Fruit fly (Drosophila melanogaster): ENCODE data around the gene RpS20.

Gene RpS20

DNA sequence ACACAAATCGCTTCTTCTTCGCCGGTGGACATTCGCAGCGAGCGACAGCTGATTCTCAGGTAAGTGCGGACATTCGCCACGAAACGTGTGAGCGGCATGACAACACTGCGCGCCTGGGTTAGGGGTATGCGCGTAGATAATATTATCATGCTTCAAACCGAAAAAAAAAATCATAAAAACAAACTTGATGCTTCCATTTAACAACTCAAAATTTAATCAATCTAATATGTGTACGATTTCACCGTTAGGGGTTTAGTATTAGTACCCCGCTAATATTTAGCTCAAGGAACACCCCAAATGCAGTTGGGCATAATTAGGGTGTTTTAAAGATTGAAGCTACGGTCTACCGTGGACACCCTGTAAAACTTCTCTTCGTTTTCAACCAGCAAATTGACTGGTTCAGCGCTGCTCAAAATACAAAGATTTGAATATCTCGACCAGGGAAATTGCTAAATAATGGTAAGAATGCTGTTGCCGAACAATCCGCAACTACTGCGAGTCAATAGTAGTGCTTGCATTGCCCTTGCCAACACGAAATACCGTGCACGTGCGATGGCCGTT, at the start of gene RpS20, which contains the start of gene CG17271:
Gene RpS20, plus strand, starts transcription at position 367 of the 561 bp plus-strand sequence.
Gene CG17271, minus strand, starts transcription at position 34 of the 561 bp plus-strand sequence.
- TF ChIP-seq CTCF (optimal IDR thresholded peaks at IDR 0.05) (peak; percentile 23 to 49), CG8478 (optimal IDR thresholded peaks at IDR 0.05) (no peak)

DNA sequence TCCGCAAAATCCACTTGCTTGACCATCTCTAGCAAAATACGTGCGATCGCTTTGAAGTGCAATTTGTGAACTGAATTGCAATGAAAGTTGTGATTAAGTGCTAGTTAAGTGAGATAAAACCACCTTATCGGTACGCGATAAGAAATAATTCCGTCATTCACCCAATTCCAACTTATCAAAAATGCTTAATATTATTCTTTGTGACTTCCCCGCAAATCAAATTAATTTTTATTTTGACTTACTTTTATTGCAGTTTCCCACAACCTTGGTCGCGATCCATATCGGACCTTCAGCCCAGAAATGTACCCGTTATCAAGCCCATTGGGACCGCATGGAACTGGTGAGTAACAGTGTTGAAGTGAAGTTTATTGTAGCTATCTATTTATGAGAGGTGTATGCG, 49.4 kb upstream of the RpS20 start, which contains the start of gene Takl1:
Gene Takl1, minus strand, starts transcription at position 59 of the 400 bp plus-strand sequence.
- TF ChIP-seq CTCF (optimal IDR thresholded peaks at IDR 0.05) (no peak), CG8478 (optimal IDR thresholded peaks at IDR 0.05) (no peak)

- TF ChIP-seq CG8478 (optimal IDR thresholded peaks at IDR 0.05) = no peak
- no peak for TF ChIP-seq CTCF (optimal IDR thresholded peaks at IDR 0.05)
Observed at dm6 chr3R:20773174-20773573, 48.8 kb upstream of the RpS20 start.

dm6 chr3R:20774125-20774524, 47.9 kb upstream of the RpS20 start:
- TF ChIP-seq CG8478 (optimal IDR thresholded peaks at IDR 0.05) (no peak), CTCF (optimal IDR thresholded peaks at IDR 0.05) (no peak)

DNA sequence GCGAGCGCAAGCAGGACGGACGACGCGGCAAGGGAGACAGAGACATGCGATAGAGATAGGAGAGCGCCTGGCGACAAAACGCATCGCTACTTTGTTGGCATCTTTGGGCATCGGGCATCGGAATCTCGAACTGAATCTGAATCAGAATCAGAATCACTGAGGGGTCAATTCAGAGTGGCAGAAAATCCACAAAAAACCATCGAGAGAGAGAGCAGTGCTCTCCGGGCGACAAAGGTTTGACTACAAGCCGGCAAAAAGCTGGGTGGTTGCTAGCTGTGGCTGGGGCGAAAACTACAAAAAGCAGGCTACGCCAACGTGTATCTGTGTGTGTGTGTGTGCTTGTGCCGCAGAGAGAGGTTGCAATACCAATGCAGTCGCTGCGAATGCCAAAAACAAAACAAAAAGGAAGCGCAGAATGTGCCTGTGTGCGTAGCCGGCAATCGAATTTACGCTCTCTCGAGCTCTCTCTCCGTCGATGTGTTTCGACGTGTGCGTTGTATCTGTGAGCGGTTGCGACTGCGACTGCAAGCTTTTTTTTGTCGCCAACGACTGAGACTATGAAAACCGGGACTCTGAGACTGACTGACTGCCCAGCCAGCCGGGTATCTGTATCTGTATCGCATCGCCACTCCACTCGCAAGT, 43.6 kb upstream of the RpS20 start:
- TF ChIP-seq CTCF (optimal IDR thresholded peaks at IDR 0.05) (no peak), CG8478 (optimal IDR thresholded peaks at IDR 0.05) (no peak)

- no peak for TF ChIP-seq CTCF (optimal IDR thresholded peaks at IDR 0.05)
- no peak for TF ChIP-seq CG8478 (optimal IDR thresholded peaks at IDR 0.05)
Observed at dm6 chr3R:20779545-20779944, 42.4 kb upstream of the RpS20 start.

dm6 chr3R:20779969-20780368, 42.0 kb upstream of the RpS20 start:
- no peak for TF ChIP-seq CTCF (optimal IDR thresholded peaks at IDR 0.05)
- TF ChIP-seq CG8478 (optimal IDR thresholded peaks at IDR 0.05) = no peak

DNA sequence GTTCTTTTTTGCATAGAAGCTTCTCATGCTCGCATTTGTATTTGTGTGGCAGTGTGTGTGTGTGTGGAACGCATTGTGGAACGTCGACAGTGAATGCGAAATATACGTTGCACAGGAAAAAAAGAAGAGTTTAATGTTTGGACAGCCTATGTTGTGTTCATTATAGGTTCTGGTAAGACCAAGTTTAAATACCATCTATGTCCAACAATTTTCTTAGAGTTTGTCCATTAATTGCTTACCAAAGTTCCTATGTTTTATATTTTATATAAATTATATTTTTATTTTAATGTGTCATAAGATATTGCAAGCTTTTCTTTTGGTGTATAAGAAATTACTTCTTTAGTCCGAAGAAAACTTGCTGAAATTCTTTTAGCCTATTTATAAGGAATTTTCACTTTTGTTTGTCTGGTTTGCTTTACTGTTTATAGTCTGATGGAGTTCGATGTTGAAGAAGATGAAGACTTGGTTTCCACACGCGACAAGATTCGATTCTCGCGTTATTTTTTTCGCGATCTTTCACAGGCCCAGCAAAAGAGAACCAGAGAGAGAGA, 39.8 kb upstream of the RpS20 start:
- TF ChIP-seq CTCF (optimal IDR thresholded peaks at IDR 0.05) = no peak
- TF ChIP-seq CG8478 (optimal IDR thresholded peaks at IDR 0.05) = no peak

dm6 chr3R:20782655-20783105, 39.3 kb upstream of the RpS20 start:
- TF ChIP-seq CTCF (optimal IDR thresholded peaks at IDR 0.05) = no peak
- no peak for TF ChIP-seq CG8478 (optimal IDR thresholded peaks at IDR 0.05)

dm6 chr3R:20783714-20784435, 38.1 kb upstream of the RpS20 start:
- TF ChIP-seq CG8478 (optimal IDR thresholded peaks at IDR 0.05) (no peak), CTCF (optimal IDR thresholded peaks at IDR 0.05) (no peak)

dm6 chr3R:20784436-20785368, 37.3 kb upstream of the RpS20 start:
- TF ChIP-seq CTCF (optimal IDR thresholded peaks at IDR 0.05) = no peak
- no peak for TF ChIP-seq CG8478 (optimal IDR thresholded peaks at IDR 0.05)

DNA sequence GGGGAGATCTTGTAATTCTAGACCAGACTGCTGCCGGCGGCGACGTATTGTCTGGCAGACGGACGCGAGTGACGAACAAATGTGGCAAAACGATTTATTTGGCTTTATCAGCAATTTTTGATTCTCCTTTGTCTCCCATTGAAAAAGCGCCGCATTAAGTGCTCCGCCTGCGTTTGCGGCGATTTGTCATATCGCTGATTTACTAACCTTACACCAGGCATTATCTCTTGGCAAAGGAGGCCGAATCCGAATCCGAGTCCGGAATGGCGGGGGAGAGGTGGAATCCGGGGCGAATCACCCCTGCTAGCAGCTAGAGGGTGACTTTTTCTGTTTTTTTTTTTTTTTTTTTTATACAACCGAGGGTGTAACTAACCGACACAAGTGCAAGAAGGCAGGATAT, 33.4 kb upstream of the RpS20 start:
- TF ChIP-seq CTCF (optimal IDR thresholded peaks at IDR 0.05) (no peak), CG8478 (optimal IDR thresholded peaks at IDR 0.05) (no peak)

DNA sequence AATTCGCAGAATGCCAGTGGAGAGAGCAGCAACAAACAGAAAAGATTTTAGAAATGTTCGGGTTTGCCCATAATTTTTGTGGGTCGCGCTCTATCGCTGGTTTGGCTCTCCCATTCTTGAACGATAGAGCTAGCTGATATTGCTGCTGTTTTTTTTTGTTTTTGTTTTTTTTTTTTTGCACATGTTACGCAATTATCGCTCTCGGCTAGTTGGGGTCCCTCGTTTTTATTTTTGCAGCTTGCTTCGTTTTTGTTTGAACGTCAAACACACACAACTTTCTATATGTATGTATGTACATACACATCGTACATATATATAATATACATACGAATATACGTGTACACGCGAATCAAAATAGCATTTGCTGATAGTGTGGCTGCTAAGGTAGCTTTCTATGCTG, 31.5 kb upstream of the RpS20 start:
- TF ChIP-seq CTCF (optimal IDR thresholded peaks at IDR 0.05) (no peak), CG8478 (optimal IDR thresholded peaks at IDR 0.05) (no peak)

DNA sequence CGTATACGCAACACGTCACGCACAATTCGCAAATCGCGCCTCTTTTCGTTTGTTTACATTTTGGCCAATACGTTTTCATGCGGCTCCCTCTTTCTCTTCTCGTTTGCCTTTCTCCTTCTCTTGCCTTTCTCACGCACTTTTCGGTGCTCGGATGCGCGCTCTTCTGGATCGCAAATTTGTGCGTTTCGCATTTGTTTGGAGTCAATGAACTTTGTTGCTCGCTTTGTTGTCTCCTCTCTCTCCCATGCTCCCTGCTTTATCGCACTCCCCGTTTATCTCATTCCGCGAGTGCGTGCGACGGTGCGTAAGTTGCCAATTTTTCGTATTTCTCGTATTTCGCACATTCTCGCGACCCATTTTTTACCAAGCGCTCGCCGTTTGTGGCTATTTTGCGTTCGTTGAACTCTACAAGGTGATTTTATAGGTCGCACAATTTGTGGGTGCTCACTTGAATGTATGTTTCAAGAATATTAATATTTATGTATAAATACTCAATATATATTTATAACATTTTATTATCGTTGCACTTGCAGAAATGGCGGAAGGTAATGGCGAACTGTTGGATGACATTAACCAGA, 30.7 kb upstream of the RpS20 start:
- TF ChIP-seq CG8478 (optimal IDR thresholded peaks at IDR 0.05) = no peak
- TF ChIP-seq CTCF (optimal IDR thresholded peaks at IDR 0.05) = no peak

All from S2 (cell line).